Worm (Caenorhabditis elegans) whole organism, L3 larva: Measurements from ENCODE around the gene F02A9.7.

Experiments used
- ceh-28 ChIP-seq: fragments of 150-350 bp; optimal IDR thresholded peaks from 2 replicates; lab custom pipeline; 2014; ENCODE audit warnings: missing biosample characterization, missing genetic modification reagents, missing genetic modification characterization
- ceh-82 ChIP-seq: fragments of 150-350 bp; optimal IDR thresholded peaks from 2 replicates; lab custom pipeline; 2014; ENCODE audit warnings: missing biosample characterization, missing genetic modification characterization
- daf-12 ChIP-seq: fragments of 150-350 bp; optimal IDR thresholded peaks from 2 replicates; lab custom pipeline; 2014; ENCODE audit warnings: missing biosample characterization, missing genetic modification reagents, missing genetic modification characterization
- egl-27 ChIP-seq: sonication (generic microtip); optimal IDR thresholded peaks from 4 replicates; lab custom pipeline; 2017; ENCODE audit warnings: missing biosample characterization, missing genetic modification reagents, missing genetic modification characterization
- elt-2 ChIP-seq: sonication (generic microtip); optimal IDR thresholded peaks from 2 replicates; lab custom pipeline; 2016; ENCODE audit warnings: missing genetic modification reagents, mild to moderate bottlenecking, missing genetic modification characterization, missing compliant biosample characterization
- elt-3 ChIP-seq, 3 experiments: fragments of 150-350 bp in 1 of 3; sonication (generic microtip) in 2 of 3; optimal IDR thresholded peaks; 2 replicates in 2 of 3; 4 replicates in 1 of 3; lab custom pipeline; 2014 to 2017; ENCODE audit warnings: missing biosample characterization in 3 of 3, missing genetic modification characterization in 3 of 3
- lin-39 ChIP-seq: fragments of 150-350 bp; optimal IDR thresholded peaks from 2 replicates; lab custom pipeline; 2018; ENCODE audit warnings: missing biosample characterization, missing genetic modification reagents, missing genetic modification characterization
- lsy-12 ChIP-seq: sonication (generic microtip); optimal IDR thresholded peaks from 2 replicates; lab custom pipeline; 2016; ENCODE audit warnings: mild to moderate bottlenecking, missing genetic modification characterization, missing compliant biosample characterization
- mdl-1 ChIP-seq: fragments of 150-350 bp; optimal IDR thresholded peaks from 2 replicates; lab custom pipeline; 2014; ENCODE audit warnings: missing biosample characterization, missing genetic modification characterization
- nhr-25 ChIP-seq: sonication (generic microtip); optimal IDR thresholded peaks from 2 replicates; lab custom pipeline; 2017; ENCODE audit warnings: missing biosample characterization, missing genetic modification characterization
- nhr-67 ChIP-seq: fragments of 150-350 bp; optimal IDR thresholded peaks from 2 replicates; lab custom pipeline; 2014; ENCODE audit warnings: missing biosample characterization, missing genetic modification characterization
- pha-4 ChIP-seq: fragments of 150-350 bp; optimal IDR thresholded peaks from 2 replicates; lab custom pipeline; 2014; ENCODE audit warnings: missing biosample characterization, missing genetic modification reagents, missing genetic modification characterization
- pqm-1 ChIP-seq: fragments of 150-350 bp; optimal IDR thresholded peaks from 2 replicates; lab custom pipeline; 2017; ENCODE audit warnings: missing biosample characterization, missing genetic modification characterization, inconsistent platforms
- skn-1 ChIP-seq: fragments of 150-350 bp; optimal IDR thresholded peaks from 2 replicates; lab custom pipeline; 2014; ENCODE audit warnings: missing biosample characterization, missing genetic modification characterization
- snpc-4 ChIP-seq: fragments of 150-350 bp; optimal IDR thresholded peaks from 2 replicates; lab custom pipeline; 2014; ENCODE audit warnings: missing biosample characterization, missing genetic modification characterization

The F02A9.7 gene

ce11 chrIII:9030818-9031217, 44.6 kb downstream of the F02A9.7 start:
- TF ChIP-seq ceh-82 (tag; lab: Kevin White, UChicago) (no peak), elt-2 (peak; percentile 60), pqm-1 (tag; lab: Kevin White, UChicago) (peak; percentile 11), lsy-12 (tag; lab: Kevin White, UChicago) (no peak)

- TF ChIP-seq skn-1 (tag; lab: Kevin White, UChicago) (no peak), elt-3 (tag; optimal IDR thresholded peaks at IDR 0.05; lab: Kevin White, UChicago) (no peak), egl-27 (tag; lab: Kevin White, UChicago) (no peak), snpc-4 (tag; lab: Kevin White, UChicago) (no peak), pha-4 (tag; lab: Kevin White, UChicago) (no peak), lin-39 (tag; lab: Kevin White, UChicago) (no peak), nhr-67 (tag; lab: Kevin White, UChicago) (no peak), daf-12 (tag; lab: Kevin White, UChicago) (no peak), mdl-1 (tag; lab: Kevin White, UChicago) (no peak), ceh-28 (tag; lab: Kevin White, UChicago) (no peak), nhr-25 (tag; lab: Kevin White, UChicago) (no peak)
- TF ChIP-seq, all 47 proteins: peak for 0
These were observed 48.5 kb downstream of the F02A9.7 start, which contains the start of gene F59B2.13 for ce11 chrIII:9026951-9027350. F59B2.13 (minus strand) TSS chrIII:9027051.
